Fruit fly (Drosophila melanogaster): ENCODE results near the gene dpr19.

Gene dpr19

DNA sequence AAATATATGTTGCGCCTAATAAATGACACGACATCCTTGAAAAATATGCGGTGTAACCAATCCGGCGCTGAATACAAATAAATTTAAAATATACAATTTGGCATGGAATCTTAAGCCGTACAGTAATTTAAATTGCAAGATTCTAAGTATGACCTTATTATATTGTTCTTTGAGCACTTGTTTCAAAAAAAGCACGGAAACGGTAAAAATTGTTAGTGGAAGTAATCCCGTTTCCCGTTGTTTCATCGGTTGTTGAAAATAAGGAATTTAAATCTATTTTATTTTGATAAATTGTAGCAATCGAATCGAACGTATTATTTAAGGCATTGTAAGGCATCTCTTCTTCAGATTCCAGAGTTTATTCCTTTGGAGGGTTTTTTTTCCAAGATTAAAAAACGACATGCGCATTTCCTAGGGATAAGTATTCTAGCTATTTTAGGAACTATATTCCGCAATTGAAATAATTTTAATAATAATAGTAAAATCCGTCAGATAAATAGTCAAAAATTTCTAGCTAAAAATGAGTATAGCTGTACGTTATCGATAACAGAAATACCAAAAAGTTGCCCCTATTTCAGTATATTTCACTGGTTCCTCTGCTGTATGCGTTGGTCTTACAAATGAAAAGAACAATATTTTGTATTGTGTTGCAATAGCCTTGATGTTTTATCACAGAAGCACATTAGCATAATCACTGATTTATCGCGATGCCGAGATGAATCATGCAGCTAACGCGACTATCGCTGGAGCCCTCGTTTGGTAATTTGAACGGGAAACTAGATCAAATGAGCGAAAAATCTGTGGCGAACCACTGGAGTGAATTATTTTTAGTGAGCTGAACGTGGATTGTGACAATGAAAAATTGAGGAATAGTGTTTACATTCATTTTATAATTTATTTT lies 42.6 kb upstream of the dpr19 start, which contains the start of gene GATAd (continued):
- peak; percentile 15 for TF ChIP-seq Dek (tag; optimal IDR thresholded peaks at IDR 0.05)
- TF ChIP-seq ftz-f1 (GFP tag; optimal IDR thresholded peaks at IDR 0.05), result peak; percentile 61
- TF ChIP-seq grau (tag; optimal IDR thresholded peaks at IDR 0.05), result peak; percentile 19
- TF ChIP-seq peb (GFP tag; IDR thresholded peaks at IDR 0.05), result no peak
- peak; percentile 16 for TF ChIP-seq lilli (GFP tag; optimal IDR thresholded peaks at IDR 0.05)
- TF ChIP-seq CG7928 (GFP tag; optimal IDR thresholded peaks at IDR 0.05), result peak; percentile 88
- no peak for TF ChIP-seq stc (GFP tag; IDR thresholded peaks at IDR 0.05)
- no peak for TF ChIP-seq D19B (GFP tag; optimal IDR thresholded peaks at IDR 0.05)
- peak; percentile 3 for TF ChIP-seq Sin3A (optimal IDR thresholded peaks at IDR 0.05)
- TF ChIP-seq BEAF-32 (GFP tag; optimal IDR thresholded peaks at IDR 0.05), result peak; percentile 45
- no peak for TF ChIP-seq CG17802 (tag; optimal IDR thresholded peaks at IDR 0.05)
- TF ChIP-seq bbx (GFP tag; IDR thresholded peaks at IDR 0.05; ENCODE audit: partially characterized antibody), result 0 out of 2 replicates have a peak, but pooled peaks have one; percentile 16
- peak; percentile 5 for TF ChIP-seq wek (GFP tag; optimal IDR thresholded peaks at IDR 0.05)
- TF ChIP-seq CG15696 (tag; optimal IDR thresholded peaks at IDR 0.05), result no peak
- TF ChIP-seq CoRest (tag; optimal IDR thresholded peaks at IDR 0.05), result peak; percentile 24
- TF ChIP-seq toy (GFP tag; IDR thresholded peaks at IDR 0.05), result no peak
- TF ChIP-seq CG6689 (GFP tag; IDR thresholded peaks at IDR 0.05), result peak; percentile 6; the same call in 1 of the 2 replicates
- TF ChIP-seq CG8281 (tag; optimal IDR thresholded peaks at IDR 0.05), result peak; percentile 79
- TF ChIP-seq CG4617 (GFP tag; optimal IDR thresholded peaks at IDR 0.05; ENCODE audit: borderline replicate concordance), result peak; percentile 77
- TF ChIP-seq Dip2 (GFP tag; IDR thresholded peaks at IDR 0.05), result no peak
- peak in 1 of 3 experiments; percentile 44 for TF ChIP-seq Stat92E (GFP tag; optimal IDR thresholded peaks at IDR 0.05)
- peak; percentile 38 for TF ChIP-seq Nf-YC (tag; optimal IDR thresholded peaks at IDR 0.05)
- TF ChIP-seq CG32767 (GFP tag; IDR thresholded peaks at IDR 0.05), result no peak
- TF ChIP-seq crc (GFP tag; optimal IDR thresholded peaks at IDR 0.05), result no peak
- no peak for TF ChIP-seq Sox100B (GFP tag; optimal IDR thresholded peaks at IDR 0.05)
- TF ChIP-seq sqz (GFP tag; optimal IDR thresholded peaks at IDR 0.05), result no peak
- peak; percentile 60 for TF ChIP-seq Med (GFP tag)
- TF ChIP-seq ssp (GFP tag; IDR thresholded peaks at IDR 0.05), result peak; percentile 21; the same call in 1 of the 2 replicates
- TF ChIP-seq Bgb (GFP tag; IDR thresholded peaks at IDR 0.05; ENCODE audit: partially characterized antibody), result 0 out of 2 replicates have a peak, but pooled peaks have one; percentile 26
- TF ChIP-seq CG3995 (GFP tag; optimal IDR thresholded peaks at IDR 0.05), result peak; percentile 79
- TF ChIP-seq CG18011 (GFP tag; optimal IDR thresholded peaks at IDR 0.05), result no peak

- no peak for TF ChIP-seq CG14710 (tag; optimal IDR thresholded peaks at IDR 0.05)
- no peak for TF ChIP-seq Poxn (GFP tag; IDR thresholded peaks at IDR 0.05)
- TF ChIP-seq CG6854 (GFP tag; optimal IDR thresholded peaks at IDR 0.05), result no peak
- no peak for TF ChIP-seq CG7372 (GFP tag; IDR thresholded peaks at IDR 0.05)
- TF ChIP-seq Usf (GFP tag; optimal IDR thresholded peaks at IDR 0.05), result no peak
- no peak for TF ChIP-seq jigr1 (GFP tag; IDR thresholded peaks at IDR 0.05)
- no peak for TF ChIP-seq CG2202 (tag; optimal IDR thresholded peaks at IDR 0.05)
- no peak for TF ChIP-seq CG17568 (GFP tag; optimal IDR thresholded peaks at IDR 0.05)
- TF ChIP-seq CG10267 (tag; optimal IDR thresholded peaks at IDR 0.05), result no peak
- TF ChIP-seq Opbp (GFP tag; IDR thresholded peaks at IDR 0.05; ENCODE audit: partially characterized antibody), result no peak
- TF ChIP-seq mld (GFP tag; IDR thresholded peaks at IDR 0.05; ENCODE audit: partially characterized antibody), result 0 out of 3 replicates have a peak, but pooled peaks have one; percentile 50
- TF ChIP-seq CG17385 (GFP tag; optimal IDR thresholded peaks at IDR 0.05), result no peak
- TF ChIP-seq Med (GFP tag), result peak; percentile 71
- TF ChIP-seq fd96Cb (tag; optimal IDR thresholded peaks at IDR 0.05), result no peak
- no peak for TF ChIP-seq kni (GFP tag; optimal IDR thresholded peaks at IDR 0.05)
- no peak for TF ChIP-seq zfh2 (GFP tag; optimal IDR thresholded peaks at IDR 0.05)
- TF ChIP-seq ac (GFP tag; optimal IDR thresholded peaks at IDR 0.05), result no peak
- TF ChIP-seq Elba2 (GFP tag; optimal IDR thresholded peaks at IDR 0.05), result peak; percentile 21
- no peak for TF ChIP-seq Rfx (GFP tag; IDR thresholded peaks at IDR 0.05)
These were observed 41.8 kb upstream of the dpr19 start for dm6 chr2L:10334213-10334612.
